Worm (Caenorhabditis elegans): ENCODE data around the gene C54D10.10.
A peak's percentile ranks its signal among the peaks of the same experiment; 100 is the strongest.

C54D10.10 gene

ce11 chrV:12449902-12450301, at the start of gene C54D10.10:
TSS of gene C54D10.10 (minus strand) at chrV:12450002.
- no peak for TF ChIP-seq lin-32 (GFP tag; optimal IDR thresholded peaks at IDR 0.05)
- TF ChIP-seq ceh-43 (GFP tag; optimal IDR thresholded peaks at IDR 0.05) = no peak
- TF ChIP-seq nhr-12 (tag; optimal IDR thresholded peaks at IDR 0.05) = no peak
- no peak for TF ChIP-seq nhr-76 (tag; optimal IDR thresholded peaks at IDR 0.05)
- no peak for TF ChIP-seq lin-13 (tag; optimal IDR thresholded peaks at IDR 0.05)
- no peak for TF ChIP-seq nhr-237 (tag; optimal IDR thresholded peaks at IDR 0.05)

ce11 chrV:12497725-12498263, 48.0 kb upstream of the C54D10.10 start, which contains the start of the genes W04D2.4 and rbm-25:
TSS of gene W04D2.4 (minus strand) at chrV:12497755.
TSS of gene rbm-25 (plus strand) at chrV:12498213.
- TF ChIP-seq bed-3 (GFP tag; optimal IDR thresholded peaks at IDR 0.05) (no peak), pha-4 (tag; optimal IDR thresholded peaks at IDR 0.05) (peak; percentile 70), unc-120 (tag; optimal IDR thresholded peaks at IDR 0.05; ENCODE audit: poor library complexity, severe bottlenecking) (no peak), lsy-2 (tag; optimal IDR thresholded peaks at IDR 0.05) (peak; percentile 60), mls-2 (tag; optimal IDR thresholded peaks at IDR 0.05) (no peak), sptf-1 (tag; optimal IDR thresholded peaks at IDR 0.05) (no peak), M03D4.4 (tag; optimal IDR thresholded peaks at IDR 0.05) (no peak), elt-3 (tag; optimal IDR thresholded peaks at IDR 0.05) (no peak), ces-1 (GFP tag; optimal IDR thresholded peaks at IDR 0.05) (peak; percentile 58), ham-2 (GFP tag; optimal IDR thresholded peaks at IDR 0.05) (no peak), ceh-39 (tag; optimal IDR thresholded peaks at IDR 0.05) (peak; percentile 77), mep-1 (tag; optimal IDR thresholded peaks at IDR 0.05) (peak; percentile 70), nhr-237 (tag; optimal IDR thresholded peaks at IDR 0.05) (peak; percentile 49), nhr-2 (tag; optimal IDR thresholded peaks at IDR 0.05) (peak; percentile 11), lin-13 (tag; optimal IDR thresholded peaks at IDR 0.05) (peak; percentile 12), sem-2 (GFP tag; optimal IDR thresholded peaks at IDR 0.05) (no peak), tbx-8 (GFP tag; optimal IDR thresholded peaks at IDR 0.05) (no peak), unc-62 (GFP tag; optimal IDR thresholded peaks at IDR 0.05) (no peak), drap-1 (GFP tag; optimal IDR thresholded peaks at IDR 0.05) (no peak)

- TF ChIP-seq lin-13 (tag; optimal IDR thresholded peaks at IDR 0.05) (no peak), sem-2 (GFP tag; optimal IDR thresholded peaks at IDR 0.05) (no peak), ceh-39 (tag; optimal IDR thresholded peaks at IDR 0.05) (no peak), ceh-83 (GFP tag; optimal IDR thresholded peaks at IDR 0.05) (no peak), mep-1 (tag; optimal IDR thresholded peaks at IDR 0.05) (no peak), ces-1 (GFP tag; optimal IDR thresholded peaks at IDR 0.05) (no peak), tbx-8 (GFP tag; optimal IDR thresholded peaks at IDR 0.05) (no peak), lin-32 (GFP tag; optimal IDR thresholded peaks at IDR 0.05) (no peak), flh-1 (GFP tag; optimal IDR thresholded peaks at IDR 0.05) (no peak), snpc-4 (tag; optimal IDR thresholded peaks at IDR 0.05) (no peak), bed-3 (GFP tag; optimal IDR thresholded peaks at IDR 0.05) (no peak), M03D4.4 (tag; optimal IDR thresholded peaks at IDR 0.05) (no peak), unc-62 (GFP tag; optimal IDR thresholded peaks at IDR 0.05) (no peak), nhr-28 (tag; optimal IDR thresholded peaks at IDR 0.05) (no peak), blmp-1 (tag; optimal IDR thresholded peaks at IDR 0.05) (no peak), ceh-43 (GFP tag; optimal IDR thresholded peaks at IDR 0.05) (no peak), elt-1 (tag; optimal IDR thresholded peaks at IDR 0.05; ENCODE audit: borderline replicate concordance, insufficient read depth) (no peak), nhr-2 (tag; optimal IDR thresholded peaks at IDR 0.05) (no peak), nhr-76 (tag; optimal IDR thresholded peaks at IDR 0.05) (no peak)
These were observed 44.7 kb upstream of the C54D10.10 start, which contains the start of gene mrps-11 for ce11 chrV:12494522-12494921. TSS of gene mrps-11 (minus strand) at chrV:12494622.

ce11 chrV:12491070-12491643, 41.4 kb upstream of the C54D10.10 start:
- TF ChIP-seq bed-3 (GFP tag; optimal IDR thresholded peaks at IDR 0.05) = no peak
- TF ChIP-seq sem-2 (GFP tag; optimal IDR thresholded peaks at IDR 0.05) = no peak
- no peak for TF ChIP-seq nhr-12 (tag; optimal IDR thresholded peaks at IDR 0.05)
- no peak for TF ChIP-seq mab-5 (tag; optimal IDR thresholded peaks at IDR 0.05)
- TF ChIP-seq hlh-1 (tag; optimal IDR thresholded peaks at IDR 0.05) = no peak

ce11 chrV:12488002-12488401, 38.2 kb upstream of the C54D10.10 start:
- no peak for TF ChIP-seq nhr-237 (tag; optimal IDR thresholded peaks at IDR 0.05)
- TF ChIP-seq nhr-12 (tag; optimal IDR thresholded peaks at IDR 0.05) = no peak
- TF ChIP-seq M03D4.4 (tag; optimal IDR thresholded peaks at IDR 0.05) = no peak
- TF ChIP-seq unc-39 (tag; optimal IDR thresholded peaks at IDR 0.05) = no peak
- TF ChIP-seq snpc-4 (tag; optimal IDR thresholded peaks at IDR 0.05) = no peak
- no peak for TF ChIP-seq ceh-83 (GFP tag; optimal IDR thresholded peaks at IDR 0.05)
- TF ChIP-seq lsy-2 (tag; optimal IDR thresholded peaks at IDR 0.05) = no peak
- TF ChIP-seq ceh-43 (GFP tag; optimal IDR thresholded peaks at IDR 0.05) = no peak
- TF ChIP-seq ham-2 (GFP tag; optimal IDR thresholded peaks at IDR 0.05) = no peak
- no peak for TF ChIP-seq unc-62 (GFP tag; optimal IDR thresholded peaks at IDR 0.05)
- no peak for TF ChIP-seq nhr-76 (tag; optimal IDR thresholded peaks at IDR 0.05)
